Worm (Caenorhabditis elegans) whole organism, midembryonic: Measurements from ENCODE around the gene cpt-1.

Source experiments
- T22C8.4 ChIP-seq: fragments of 200-800 bp; sonication (Bioruptor generic); IDR thresholded peaks from 2 replicates; pipeline ENCODE4 v1.3.6; 2022; ENCODE audit warnings: missing genetic modification characterization, missing compliant biosample characterization
- cog-1 ChIP-seq: sonication (generic microtip); optimal IDR thresholded peaks from 2 replicates; lab custom pipeline; 2016; ENCODE audit warnings: missing genetic modification characterization, missing compliant biosample characterization
- flt-1 ChIP-seq: fragments of 200-800 bp; sonication (Bioruptor generic); IDR thresholded peaks from 2 replicates; pipeline ENCODE4 v1.3.6; 2022; ENCODE audit warnings: missing genetic modification characterization, missing compliant biosample characterization
- klf-2 ChIP-seq: fragments of 200-800 bp; sonication (Bioruptor generic); conservative IDR thresholded peaks from 2 replicates; pipeline ENCODE4 v1.3.6; 2022; ENCODE audit warnings: missing genetic modification reagents, missing genetic modification characterization, missing compliant biosample characterization
- ztf-23 ChIP-seq: fragments of 200-800 bp; sonication (Bioruptor generic); IDR thresholded peaks from 2 replicates; pipeline ENCODE4 v1.3.6; 2022; ENCODE audit warnings: missing genetic modification reagents, missing genetic modification characterization, missing compliant biosample characterization
- ztf-29 ChIP-seq: fragments of 200-800 bp; sonication (Bioruptor generic); IDR thresholded peaks from 2 replicates; pipeline ENCODE4 v1.3.6; 2022; ENCODE audit warnings: missing genetic modification reagents, missing genetic modification characterization, missing compliant biosample characterization

ce11 chrII:12789497-12789896 lies 6.8 kb downstream of the cpt-1 start:
- TF ChIP-seq flt-1 (GFP tag; lab: Robert Waterston, UW): no peak
- no peak for TF ChIP-seq klf-2 (GFP tag; lab: Robert Waterston, UW)
- no peak for TF ChIP-seq ztf-23
- no peak for TF ChIP-seq ztf-29 (GFP tag; lab: Robert Waterston, UW)
- TF ChIP-seq T22C8.4 (GFP tag; lab: Robert Waterston, UW): no peak
- TF ChIP-seq cog-1: no peak
